Worm (Caenorhabditis elegans): ENCODE measurements around the gene iff-2.

ce11 chrII:8540412-8540811, 20.8 kb downstream of the iff-2 start, which contains the start of gene pqn-73:
- no peak for TF ChIP-seq unc-62 (GFP tag; optimal IDR thresholded peaks at IDR 0.05)
- TF ChIP-seq pha-4 (tag; optimal IDR thresholded peaks at IDR 0.05): no peak
- no peak for TF ChIP-seq mab-5 (tag; optimal IDR thresholded peaks at IDR 0.05)
- no peak for TF ChIP-seq nhr-28 (tag; optimal IDR thresholded peaks at IDR 0.05)
- TF ChIP-seq sptf-1 (tag; optimal IDR thresholded peaks at IDR 0.05): no peak
- TF ChIP-seq lin-13 (tag; optimal IDR thresholded peaks at IDR 0.05): no peak
- no peak for TF ChIP-seq nhr-12 (tag; optimal IDR thresholded peaks at IDR 0.05)
- TF ChIP-seq nhr-2 (tag; optimal IDR thresholded peaks at IDR 0.05): no peak
- no peak for TF ChIP-seq mep-1 (tag; optimal IDR thresholded peaks at IDR 0.05)
- no peak for TF ChIP-seq drap-1 (GFP tag; optimal IDR thresholded peaks at IDR 0.05)

All from whole organism, mixed stage, embryonic.